Worm (Caenorhabditis elegans) whole organism, midembryonic: ENCODE data around the gene efa-6.
A peak's percentile ranks its signal among the peaks of the same experiment; 100 is the strongest.

Experiments
- T22C8.4 ChIP-seq: fragments of 200-800 bp; sonication (Bioruptor generic); IDR thresholded peaks from 2 replicates; pipeline ENCODE4 v1.3.6; 2022; ENCODE audit warnings: missing genetic modification characterization, missing compliant biosample characterization
- cog-1 ChIP-seq: sonication (generic microtip); optimal IDR thresholded peaks from 2 replicates; lab custom pipeline; 2016; ENCODE audit warnings: missing genetic modification characterization, missing compliant biosample characterization
- flt-1 ChIP-seq: fragments of 200-800 bp; sonication (Bioruptor generic); IDR thresholded peaks from 2 replicates; pipeline ENCODE4 v1.3.6; 2022; ENCODE audit warnings: missing genetic modification characterization, missing compliant biosample characterization
- klf-2 ChIP-seq: fragments of 200-800 bp; sonication (Bioruptor generic); conservative IDR thresholded peaks from 2 replicates; pipeline ENCODE4 v1.3.6; 2022; ENCODE audit warnings: missing genetic modification reagents, missing genetic modification characterization, missing compliant biosample characterization
- med-1 ChIP-seq: sonication (generic microtip); optimal IDR thresholded peaks from 2 replicates; lab custom pipeline; 2017; ENCODE audit warnings: missing genetic modification characterization, mild to moderate bottlenecking, missing compliant biosample characterization, antibody characterized with exemption, missing genetic modification reagents; ENCODE audit not compliant: insufficient read depth
- ref-1 ChIP-seq: fragments of 200-800 bp; sonication (Bioruptor generic); conservative IDR thresholded peaks from 2 replicates; pipeline ENCODE4 v1.3.6; 2022; ENCODE audit warnings: missing genetic modification reagents, missing genetic modification characterization, missing compliant biosample characterization
- tab-1 ChIP-seq: fragments of 200-800 bp; sonication (Bioruptor generic); IDR thresholded peaks from 2 replicates; pipeline ENCODE4 v1.3.6; 2022; ENCODE audit warnings: missing genetic modification characterization, missing compliant biosample characterization
- ztf-23 ChIP-seq: fragments of 200-800 bp; sonication (Bioruptor generic); IDR thresholded peaks from 2 replicates; pipeline ENCODE4 v1.3.6; 2022; ENCODE audit warnings: missing genetic modification reagents, missing genetic modification characterization, missing compliant biosample characterization
- ztf-29 ChIP-seq: fragments of 200-800 bp; sonication (Bioruptor generic); IDR thresholded peaks from 2 replicates; pipeline ENCODE4 v1.3.6; 2022; ENCODE audit warnings: missing genetic modification reagents, missing genetic modification characterization, missing compliant biosample characterization

The efa-6 gene

ce11 chrIV:12596960-12597359, 17.6 kb downstream of the efa-6 start:
- no peak for TF ChIP-seq T22C8.4 (GFP tag; lab: Robert Waterston, UW)
- TF ChIP-seq ztf-23 (GFP tag; lab: Robert Waterston, UW) = no peak
- TF ChIP-seq ref-1 = no peak
- no peak for TF ChIP-seq tab-1 (GFP tag; lab: Robert Waterston, UW)
- no peak for TF ChIP-seq klf-2 (GFP tag; lab: Robert Waterston, UW)

ce11 chrIV:12594574-12594973, 19.9 kb downstream of the efa-6 start:
- TF ChIP-seq tab-1 (GFP tag; lab: Robert Waterston, UW) (peak; percentile 80), T22C8.4 (GFP tag; lab: Robert Waterston, UW) (peak; percentile 76), flt-1 (GFP tag; lab: Robert Waterston, UW) (peak; percentile 63), med-1 (GFP tag; lab: Kevin White, UChicago) (peak; percentile 49), ztf-29 (GFP tag; lab: Robert Waterston, UW) (peak; percentile 71; the same call in 1 of the 2 replicates), ztf-23 (GFP tag; lab: Robert Waterston, UW) (peak; percentile 88), klf-2 (GFP tag; lab: Robert Waterston, UW) (peak; percentile 69), cog-1 (peak; percentile 59), ref-1 (peak; percentile 51; the same call in 1 of the 2 replicates)

DNA sequence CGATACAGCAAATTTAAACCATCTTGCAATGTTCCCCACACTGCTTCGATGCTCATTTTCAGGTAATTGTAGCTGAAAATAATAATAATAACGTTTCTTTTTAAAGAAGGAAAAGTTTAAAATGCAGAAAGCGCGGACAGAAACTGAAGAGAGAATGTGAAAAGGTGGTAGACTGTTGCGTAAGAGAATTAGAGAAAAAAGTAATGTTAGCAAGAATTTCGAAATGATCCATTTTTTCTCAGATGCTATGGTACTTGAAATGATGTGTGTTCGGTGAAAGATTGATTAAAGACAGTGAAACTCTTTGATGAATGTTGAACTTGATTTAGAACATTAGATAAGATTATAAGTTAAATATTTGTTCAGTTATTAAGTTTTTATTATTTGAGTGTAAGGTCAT, 24.2 kb downstream of the efa-6 start, which contains the start of gene cul-6:
cul-6 (minus strand) TSS at position 79 of the 400 bp plus-strand sequence.
- TF ChIP-seq flt-1 (GFP tag; lab: Robert Waterston, UW) (no peak), ref-1 (no peak), cog-1 (no peak), tab-1 (GFP tag; lab: Robert Waterston, UW) (no peak), ztf-29 (GFP tag; lab: Robert Waterston, UW) (no peak), klf-2 (GFP tag; lab: Robert Waterston, UW) (no peak), T22C8.4 (GFP tag; lab: Robert Waterston, UW) (no peak)

DNA sequence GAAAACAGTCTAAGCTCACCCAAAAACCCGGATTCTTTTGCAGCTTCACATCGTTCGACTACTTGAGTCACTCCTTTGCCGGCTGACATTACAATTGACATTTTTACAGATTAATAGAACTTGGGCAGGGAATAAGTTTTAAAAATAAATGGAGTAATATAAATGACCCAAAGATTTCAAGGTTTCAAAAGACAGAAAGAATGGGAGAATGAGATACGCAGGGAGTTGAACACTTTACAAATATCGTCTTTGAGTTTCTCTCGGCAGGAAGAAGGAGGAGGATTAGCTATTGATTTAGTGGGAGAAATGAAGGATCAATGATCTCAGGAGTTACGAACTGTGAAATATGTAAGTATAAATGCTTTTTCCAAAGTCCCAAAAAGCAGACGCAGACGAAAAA, 28.6 kb downstream of the efa-6 start, which contains the start of gene K08E7.8:
K08E7.8 (minus strand) TSS at position 101 of the 400 bp plus-strand sequence.
- TF ChIP-seq ztf-23 (GFP tag; lab: Robert Waterston, UW) = no peak

- no peak for TF ChIP-seq tab-1 (GFP tag; lab: Robert Waterston, UW)
- TF ChIP-seq ref-1 = 0 out of 2 replicates have a peak, but pooled peaks have one; percentile 44
- TF ChIP-seq ztf-23 (GFP tag; lab: Robert Waterston, UW) = 0 out of 2 replicates have a peak, but pooled peaks have one; percentile 6
Observed at ce11 chrIV:12584146-12584545, 30.4 kb downstream of the efa-6 start.

DNA sequence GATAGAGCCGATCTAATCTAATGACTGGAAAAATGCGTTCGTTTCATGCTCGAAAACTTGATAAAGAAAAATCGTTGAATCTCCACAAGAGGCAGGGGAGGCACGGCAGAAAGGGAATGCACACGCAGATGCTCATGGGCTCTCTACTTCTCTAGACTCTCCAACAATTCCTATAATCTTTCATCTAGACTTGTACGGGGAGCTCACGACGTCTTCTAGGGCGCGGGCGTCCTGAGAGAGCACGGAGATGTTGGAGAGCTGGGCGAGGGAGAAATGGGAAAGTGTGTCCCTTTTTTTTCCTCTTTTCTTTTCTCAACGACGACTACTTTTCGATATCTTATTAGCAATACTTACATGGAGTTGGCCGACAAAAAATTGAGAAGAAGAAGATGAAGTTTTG, 31.3 kb downstream of the efa-6 start:
- TF ChIP-seq cog-1 = no peak
- no peak for TF ChIP-seq ztf-23 (GFP tag; lab: Robert Waterston, UW)
- TF ChIP-seq ztf-29 (GFP tag; lab: Robert Waterston, UW) = no peak
- TF ChIP-seq tab-1 (GFP tag; lab: Robert Waterston, UW) = no peak
- no peak for TF ChIP-seq klf-2 (GFP tag; lab: Robert Waterston, UW)
- no peak for TF ChIP-seq flt-1 (GFP tag; lab: Robert Waterston, UW)
- TF ChIP-seq T22C8.4 (GFP tag; lab: Robert Waterston, UW) = no peak
- TF ChIP-seq ref-1 = no peak
- TF ChIP-seq med-1 (GFP tag; lab: Kevin White, UChicago) = no peak

DNA sequence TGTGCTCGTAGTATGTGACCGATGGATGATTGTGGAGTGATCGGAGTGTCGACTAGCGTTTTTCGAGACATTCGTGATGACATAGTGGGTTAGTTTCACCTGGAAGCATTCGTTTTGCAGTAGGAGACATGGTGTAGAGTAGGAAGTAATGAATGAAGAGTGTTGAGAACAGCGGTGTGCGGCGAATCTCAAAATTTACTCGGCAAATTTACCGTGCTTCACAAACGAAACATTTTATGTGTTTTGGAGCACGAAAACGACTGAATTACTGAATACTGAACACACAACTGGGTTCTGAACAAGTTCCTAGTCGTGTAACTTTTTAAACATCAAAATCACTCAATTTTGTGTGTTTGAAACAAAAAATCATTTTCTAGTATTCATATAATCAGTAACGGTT, 33.5 kb downstream of the efa-6 start, which contains the start of gene K08E7.6:
K08E7.6 (minus strand) TSS at position 101 of the 400 bp plus-strand sequence.
- TF ChIP-seq T22C8.4 (GFP tag; lab: Robert Waterston, UW) (no peak), med-1 (GFP tag; lab: Kevin White, UChicago) (no peak), ztf-29 (GFP tag; lab: Robert Waterston, UW) (no peak), flt-1 (GFP tag; lab: Robert Waterston, UW) (no peak), tab-1 (GFP tag; lab: Robert Waterston, UW) (no peak), cog-1 (no peak), ref-1 (no peak), ztf-23 (GFP tag; lab: Robert Waterston, UW) (no peak), klf-2 (GFP tag; lab: Robert Waterston, UW) (no peak)

DNA sequence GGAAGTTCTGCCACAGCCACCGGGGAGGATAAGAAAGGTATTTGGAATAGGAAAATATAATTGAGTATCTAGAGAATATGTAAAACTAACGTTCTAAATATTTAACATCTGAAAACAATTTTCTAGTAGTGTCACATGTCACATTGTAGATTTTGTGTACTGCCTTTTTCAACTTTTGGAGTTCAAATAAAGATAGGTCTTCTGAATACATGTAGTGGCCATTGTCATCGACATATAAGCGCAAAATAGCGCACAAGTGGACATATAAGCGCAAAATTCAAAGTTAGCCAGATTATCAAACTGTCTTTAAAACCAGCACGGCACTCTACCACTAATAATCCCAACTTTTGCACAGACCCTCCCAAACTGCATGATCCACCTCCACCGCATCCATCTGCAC, 40.3 kb downstream of the efa-6 start:
- TF ChIP-seq klf-2 (GFP tag; lab: Robert Waterston, UW) (no peak), tab-1 (GFP tag; lab: Robert Waterston, UW) (no peak), flt-1 (GFP tag; lab: Robert Waterston, UW) (no peak), ref-1 (no peak), T22C8.4 (GFP tag; lab: Robert Waterston, UW) (no peak), ztf-23 (GFP tag; lab: Robert Waterston, UW) (no peak), med-1 (GFP tag; lab: Kevin White, UChicago) (no peak), ztf-29 (GFP tag; lab: Robert Waterston, UW) (no peak), cog-1 (no peak)

- TF ChIP-seq med-1 (GFP tag; lab: Kevin White, UChicago) = no peak
- no peak for TF ChIP-seq T22C8.4 (GFP tag; lab: Robert Waterston, UW)
- no peak for TF ChIP-seq ztf-23 (GFP tag; lab: Robert Waterston, UW)
- TF ChIP-seq ztf-29 (GFP tag; lab: Robert Waterston, UW) = no peak
- TF ChIP-seq ref-1 = no peak
- no peak for TF ChIP-seq tab-1 (GFP tag; lab: Robert Waterston, UW)
- TF ChIP-seq flt-1 (GFP tag; lab: Robert Waterston, UW) = no peak
- TF ChIP-seq klf-2 (GFP tag; lab: Robert Waterston, UW) = no peak
- TF ChIP-seq cog-1 = no peak
Observed at ce11 chrIV:12573068-12573467, 41.5 kb downstream of the efa-6 start, which contains the start of gene K08E7.5. Gene K08E7.5, plus strand, starts transcription at chrIV:12573368.

- TF ChIP-seq ztf-23 (GFP tag; lab: Robert Waterston, UW) (no peak), klf-2 (GFP tag; lab: Robert Waterston, UW) (no peak), T22C8.4 (GFP tag; lab: Robert Waterston, UW) (no peak), ztf-29 (GFP tag; lab: Robert Waterston, UW) (no peak), flt-1 (GFP tag; lab: Robert Waterston, UW) (no peak), tab-1 (GFP tag; lab: Robert Waterston, UW) (no peak), ref-1 (no peak), cog-1 (no peak), med-1 (GFP tag; lab: Kevin White, UChicago) (no peak)
Observed at ce11 chrIV:12571047-12571446, 43.5 kb downstream of the efa-6 start, which contains the start of gene K08E7.4. Gene K08E7.4, minus strand, starts transcription at chrIV:12571147.
